Fruit fly (Drosophila melanogaster) whole organism, embryonic: ENCODE measurements around the gene TotX.

ENCODE experiments used
- Adf1 ChIP-seq: fragments of 200-800 bp; sonication (Bioruptor generic); IDR thresholded peaks from 2 replicates; pipeline ENCODE4 v1.3.6; 2022; ENCODE audit warnings: missing biosample characterization, missing genetic modification characterization
- Blimp-1 ChIP-seq: fragments of 200-800 bp; sonication (Bioruptor generic); optimal IDR thresholded peaks from 3 replicates; lab custom pipeline; 2018; ENCODE audit warnings: missing biosample characterization, missing genetic modification characterization, mild to moderate bottlenecking, moderate library complexity, missing genetic modification reagents
- C15 ChIP-seq: fragments of 200-800 bp; sonication (Bioruptor generic); IDR thresholded peaks from 3 replicates; pipeline ENCODE4 v1.3.6; 2022; ENCODE audit warnings: missing biosample characterization, missing genetic modification characterization
- CG12236 ChIP-seq: fragments of 200-800 bp; sonication (Bioruptor generic); optimal IDR thresholded peaks from 2 replicates; lab custom pipeline; 2016; ENCODE audit warnings: missing biosample characterization, missing genetic modification characterization
- CG12942 ChIP-seq: fragments of 200-800 bp; sonication (Bioruptor generic); optimal IDR thresholded peaks from 3 replicates; lab custom pipeline; 2016; ENCODE audit warnings: missing biosample characterization, missing genetic modification characterization
- CG13287 ChIP-seq: fragments of 200-800 bp; sonication (Bioruptor generic); IDR thresholded peaks from 2 replicates; pipeline ENCODE4 v1.3.6; 2022; ENCODE audit warnings: missing biosample characterization, missing genetic modification characterization; ENCODE audit not compliant: partially characterized antibody
- CG2875 ChIP-seq: fragments of 200-800 bp; sonication (Bioruptor generic); optimal IDR thresholded peaks from 2 replicates; lab custom pipeline; 2017; ENCODE audit warnings: missing biosample characterization, mild to moderate bottlenecking, missing genetic modification characterization, missing genetic modification reagents
- CG32772 ChIP-seq: fragments of 200-800 bp; sonication (Bioruptor generic); IDR thresholded peaks from 2 replicates; pipeline ENCODE4 v1.3.6; 2022; ENCODE audit warnings: missing biosample characterization, missing genetic modification characterization
- CG5180 ChIP-seq: fragments of 200-800 bp; sonication (Bioruptor generic); optimal IDR thresholded peaks from 3 replicates; lab custom pipeline; 2017; ENCODE audit warnings: missing biosample characterization, missing genetic modification characterization, mild to moderate bottlenecking, moderate library complexity, missing genetic modification reagents
- CG6175 ChIP-seq: fragments of 200-800 bp; sonication (Bioruptor generic); IDR thresholded peaks from 3 replicates; pipeline ENCODE4 v1.3.6; 2022; ENCODE audit warnings: missing biosample characterization, missing genetic modification characterization
- CG6654 ChIP-seq: fragments of 200-800 bp; sonication (Bioruptor generic); optimal IDR thresholded peaks from 2 replicates; lab custom pipeline; 2017; ENCODE audit warnings: missing biosample characterization, mild to moderate bottlenecking, missing genetic modification characterization
- CG7372 ChIP-seq: fragments of 200-800 bp; sonication (Bioruptor generic); IDR thresholded peaks from 2 replicates; pipeline ENCODE4 v1.3.6; 2022; ENCODE audit warnings: missing biosample characterization, missing genetic modification characterization
- CG8388 ChIP-seq: fragments of 200-800 bp; sonication (Bioruptor generic); optimal IDR thresholded peaks from 2 replicates; lab custom pipeline; 2019; ENCODE audit warnings: missing biosample characterization, mild to moderate bottlenecking, missing genetic modification characterization, moderate library complexity
- CkIIα-i1 ChIP-seq: fragments of 200-800 bp; sonication (Bioruptor generic); IDR thresholded peaks from 2 replicates; pipeline ENCODE4 v1.3.6; 2022; ENCODE audit warnings: missing biosample characterization, missing genetic modification characterization
- CoRest ChIP-seq: fragments of 200-800 bp; sonication (Bioruptor generic); optimal IDR thresholded peaks from 3 replicates; lab custom pipeline; 2018; ENCODE audit warnings: missing biosample characterization, mild to moderate bottlenecking, missing genetic modification characterization, moderate library complexity
- Dip3 ChIP-seq: fragments of 200-800 bp; sonication (Bioruptor generic); optimal IDR thresholded peaks from 3 replicates; lab custom pipeline; 2016; ENCODE audit warnings: missing biosample characterization, missing genetic modification characterization
- HHEX ChIP-seq: fragments of 200-800 bp; sonication (Bioruptor generic); optimal IDR thresholded peaks from 3 replicates; lab custom pipeline; 2017; ENCODE audit warnings: missing biosample characterization, mild to moderate bottlenecking, missing genetic modification characterization, missing genetic modification reagents
- HLH3B ChIP-seq: fragments of 200-800 bp; sonication (Bioruptor generic); IDR thresholded peaks from 2 replicates; pipeline ENCODE4 v1.3.6; 2022; ENCODE audit warnings: missing biosample characterization, missing genetic modification characterization
- HmgD ChIP-seq: fragments of 200-800 bp; sonication (Bioruptor generic); optimal IDR thresholded peaks from 3 replicates; lab custom pipeline; 2016; ENCODE audit warnings: missing biosample characterization, missing genetic modification characterization
- Lpt ChIP-seq: fragments of >200 bp; optimal IDR thresholded peaks from 2 replicates; lab custom pipeline; 2018; ENCODE audit warnings: missing biosample characterization, missing genetic modification characterization
- NfI ChIP-seq: fragments of 200-800 bp; sonication (Bioruptor generic); optimal IDR thresholded peaks from 3 replicates; lab custom pipeline; 2018; ENCODE audit warnings: missing biosample characterization, mild to moderate bottlenecking, missing genetic modification characterization, moderate library complexity
- Optix ChIP-seq: fragments of 200-800 bp; sonication (Bioruptor generic); IDR thresholded peaks from 3 replicates; pipeline ENCODE4 v1.3.6; 2022; ENCODE audit warnings: missing biosample characterization, missing genetic modification characterization
- PHDP ChIP-seq: fragments of 200-800 bp; sonication (Bioruptor generic); optimal IDR thresholded peaks from 3 replicates; lab custom pipeline; 2018; ENCODE audit warnings: missing biosample characterization, mild to moderate bottlenecking, missing genetic modification characterization, moderate library complexity
- Scr ChIP-seq: fragments of 200-800 bp; sonication (Bioruptor generic); IDR thresholded peaks from 2 replicates; pipeline ENCODE4 v1.3.6; 2022; ENCODE audit warnings: missing biosample characterization, missing genetic modification characterization; ENCODE audit not compliant: partially characterized antibody
- ab ChIP-seq: fragments of 200-800 bp; sonication (Bioruptor generic); optimal IDR thresholded peaks from 2 replicates; lab custom pipeline; 2016; ENCODE audit warnings: missing biosample characterization, missing genetic modification characterization
- cg ChIP-seq: fragments of 200-800 bp; sonication (Bioruptor generic); optimal IDR thresholded peaks from 3 replicates; lab custom pipeline; 2019; ENCODE audit warnings: missing biosample characterization, mild to moderate bottlenecking, missing genetic modification characterization, moderate library complexity
- chinmo ChIP-seq: fragments of 200-800 bp; sonication (Bioruptor generic); IDR thresholded peaks from 4 replicates; pipeline ENCODE4 v1.3.6; 2022; ENCODE audit warnings: missing biosample characterization, missing genetic modification characterization; ENCODE audit not compliant: partially characterized antibody
- dati ChIP-seq: fragments of 200-800 bp; sonication (Bioruptor generic); IDR thresholded peaks from 2 replicates; pipeline ENCODE4 v1.3.6; 2022; ENCODE audit warnings: missing biosample characterization, missing genetic modification characterization
- eve ChIP-seq, 2 experiments: fragments of >200 bp; optimal IDR thresholded peaks; 2 replicates each; lab custom pipeline; 2017; ENCODE audit warnings: missing biosample characterization in 2 of 2, missing genetic modification characterization in 2 of 2
- eyg ChIP-seq: fragments of 200-800 bp; sonication (Bioruptor generic); optimal IDR thresholded peaks from 3 replicates; lab custom pipeline; 2016; ENCODE audit warnings: missing biosample characterization, missing genetic modification characterization
- fd96Cb ChIP-seq: fragments of 200-800 bp; sonication (Bioruptor generic); optimal IDR thresholded peaks from 2 replicates; lab custom pipeline; 2018; ENCODE audit warnings: missing biosample characterization, mild to moderate bottlenecking, missing genetic modification characterization, moderate library complexity
- ind ChIP-seq: fragments of 200-800 bp; sonication (Bioruptor generic); optimal IDR thresholded peaks from 3 replicates; lab custom pipeline; 2016; ENCODE audit warnings: missing biosample characterization, missing genetic modification characterization
- insv ChIP-seq, 2 experiments: fragments of 200-800 bp; sonication (Bioruptor generic); optimal IDR thresholded peaks; 3 replicates each; lab custom pipeline; 2016 to 2018; ENCODE audit warnings: missing biosample characterization in 2 of 2, missing genetic modification characterization in 2 of 2
- lilli ChIP-seq: fragments of 200-800 bp; sonication (Bioruptor generic); optimal IDR thresholded peaks from 3 replicates; lab custom pipeline; 2016; ENCODE audit warnings: missing biosample characterization, missing genetic modification characterization
- lola ChIP-seq, 3 experiments: fragments of >200 bp in 2 of 3; fragments of 200-800 bp in 1 of 3; sonication (Bioruptor generic) in 1 of 3; optimal IDR thresholded peaks; 2 replicates each; lab custom pipeline; 2017 to 2019; ENCODE audit warnings: missing biosample characterization in 3 of 3, missing genetic modification characterization in 3 of 3, mild to moderate bottlenecking in 1 of 3, moderate library complexity in 1 of 3
- nau ChIP-seq: fragments of 200-800 bp; sonication (Bioruptor generic); optimal IDR thresholded peaks from 3 replicates; lab custom pipeline; 2017; ENCODE audit warnings: missing biosample characterization, mild to moderate bottlenecking, missing genetic modification characterization, missing genetic modification reagents
- nerfin-2 ChIP-seq: fragments of 200-800 bp; sonication (Bioruptor generic); IDR thresholded peaks from 2 replicates; pipeline ENCODE4 v1.3.6; 2022; ENCODE audit warnings: missing biosample characterization, missing genetic modification characterization; ENCODE audit not compliant: partially characterized antibody
- odd ChIP-seq: fragments of 200-800 bp; sonication (Bioruptor generic); optimal IDR thresholded peaks from 2 replicates; lab custom pipeline; 2017; ENCODE audit warnings: missing biosample characterization, mild to moderate bottlenecking, missing genetic modification characterization
- sc ChIP-seq, 3 experiments: fragments of >200 bp in 2 of 3; fragments of 200-800 bp in 1 of 3; sonication (Bioruptor generic) in 1 of 3; optimal IDR thresholded peaks; 2 replicates in 2 of 3; 3 replicates in 1 of 3; lab custom pipeline; 2017; ENCODE audit warnings: mild to moderate bottlenecking in 1 of 3, missing biosample characterization in 1 of 3, missing genetic modification characterization in 1 of 3, missing genetic modification reagents in 1 of 3
- sd ChIP-seq: fragments of 200-800 bp; sonication (Bioruptor generic); optimal IDR thresholded peaks from 3 replicates; lab custom pipeline; 2018; ENCODE audit warnings: missing biosample characterization, mild to moderate bottlenecking, missing genetic modification characterization, moderate library complexity
- slbo ChIP-seq: fragments of 200-800 bp; sonication (Bioruptor generic); IDR thresholded peaks from 2 replicates; pipeline ENCODE4 v1.3.6; 2022; ENCODE audit warnings: missing biosample characterization, missing genetic modification characterization
- stwl ChIP-seq: fragments of 200-800 bp; sonication (Bioruptor generic); optimal IDR thresholded peaks from 3 replicates; lab custom pipeline; 2018; ENCODE audit warnings: missing biosample characterization, mild to moderate bottlenecking, missing genetic modification characterization, moderate library complexity
- zf30C ChIP-seq: fragments of 200-800 bp; sonication (Bioruptor generic); optimal IDR thresholded peaks from 3 replicates; lab custom pipeline; 2018; ENCODE audit warnings: missing biosample characterization, mild to moderate bottlenecking, missing genetic modification characterization

The TotX gene

DNA sequence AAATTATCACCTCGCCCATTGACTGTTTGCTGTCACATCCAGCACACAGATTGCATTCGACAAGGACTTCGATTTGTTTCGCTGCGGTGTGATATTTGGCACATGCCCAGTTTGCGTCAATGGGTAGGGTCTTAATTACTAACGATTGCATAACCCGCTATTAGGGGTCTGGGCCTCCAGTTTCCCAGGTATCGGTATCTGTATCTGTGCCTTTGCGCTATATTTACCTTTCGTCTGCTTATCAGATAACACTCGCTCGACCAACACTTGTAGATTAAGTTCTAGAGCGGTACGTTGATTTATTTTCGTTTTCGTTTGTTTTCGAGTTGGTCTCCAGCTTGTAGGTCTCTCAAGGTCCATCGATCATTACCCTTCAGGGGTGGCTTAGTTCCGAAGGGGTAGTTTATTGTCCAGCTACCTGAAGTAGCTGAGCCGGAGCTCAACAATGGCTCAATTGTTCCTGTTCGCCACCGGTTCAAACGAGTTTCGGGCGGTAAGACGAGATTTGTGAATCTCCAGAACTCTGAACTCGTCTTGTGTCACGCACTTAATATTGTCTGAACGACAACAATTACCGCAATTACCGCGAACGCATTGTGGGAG lies 46.1 kb upstream of the TotX start (continued):
- no peak for TF ChIP-seq CG6175 (GFP tag; lab: Robert Waterston, UW)

- TF ChIP-seq sd (tag; lab: Kevin White, UChicago) (peak; percentile 14), chinmo (peak; percentile 58; the same call in 1 of the 4 replicates), ind (GFP tag; lab: Kevin White, UChicago) (no peak), eve (GFP tag; optimal IDR thresholded peaks at IDR 0.05; lab: Kevin White, UChicago) (peak in 1 of 2 experiments; percentile 55)
Observed at dm6 chr3R:20950677-20951018, 45.3 kb upstream of the TotX start.

dm6 chr3R:20949749-20950676 lies 44.7 kb upstream of the TotX start:
- TF ChIP-seq fd96Cb (peak; percentile 34), lilli (GFP tag; lab: Kevin White, UChicago) (peak; percentile 9), dati (peak; percentile 36; the same call in 1 of the 2 replicates), CkIIα-i1 (GFP tag; lab: Robert Waterston, UW) (no peak), slbo (GFP tag; lab: Robert Waterston, UW) (0 out of 2 replicates have a peak, but pooled peaks have one; percentile 16), NfI (GFP tag; lab: Kevin White, UChicago) (no peak), CG13287 (GFP tag; lab: Robert Waterston, UW) (no peak; the same call in 1 of the 2 replicates), CoRest (peak; percentile 47), Optix (GFP tag; lab: Robert Waterston, UW) (no peak), sd (tag; lab: Kevin White, UChicago) (no peak), lola (GFP tag; optimal IDR thresholded peaks at IDR 0.05; lab: Kevin White, UChicago) (peak in 1 of 3 experiments; percentile 19), PHDP (peak; percentile 46), nerfin-2 (GFP tag; lab: Robert Waterston, UW) (no peak), cg (GFP tag; lab: Kevin White, UChicago) (peak; percentile 81), HmgD (no peak), zf30C (GFP tag; lab: Kevin White, UChicago) (no peak), CG32772 (no peak), HHEX (GFP tag; lab: Kevin White, UChicago) (no peak), Scr (GFP tag; lab: Robert Waterston, UW) (no peak), Adf1 (GFP tag; lab: Robert Waterston, UW) (no peak), CG7372 (GFP tag; lab: Robert Waterston, UW) (no peak), CG8388 (GFP tag; lab: Kevin White, UChicago) (peak; percentile 22), CG2875 (GFP tag; lab: Kevin White, UChicago) (peak; percentile 0), sc (optimal IDR thresholded peaks at IDR 0.05; lab: Kevin White, UChicago) (no peak), sc (GFP tag; optimal IDR thresholded peaks at IDR 0.05; lab: Kevin White, UChicago) (no peak), odd (GFP tag; lab: Kevin White, UChicago) (peak; percentile 2), nau (GFP tag; lab: Kevin White, UChicago) (no peak), stwl (no peak), eyg (GFP tag; lab: Kevin White, UChicago) (no peak), Blimp-1 (no peak), CG12942 (GFP tag; lab: Kevin White, UChicago) (no peak), CG12236 (GFP tag; lab: Kevin White, UChicago) (no peak), insv (GFP tag; optimal IDR thresholded peaks at IDR 0.05; lab: Kevin White, UChicago) (no peak), HLH3B (GFP tag; lab: Robert Waterston, UW) (no peak), C15 (GFP tag; lab: Robert Waterston, UW) (no peak), CG6654 (GFP tag; lab: Kevin White, UChicago) (no peak), ab (GFP tag; lab: Kevin White, UChicago) (no peak), CG5180 (GFP tag; lab: Kevin White, UChicago) (peak; percentile 22), Lpt (GFP tag; lab: Kevin White, UChicago) (no peak), Dip3 (GFP tag; lab: Kevin White, UChicago) (no peak)
